Fruit fly (Drosophila melanogaster) whole organism, embryonic: Measurements from ENCODE around the gene Idgf3.

Source experiments
- Ada2b ChIP-seq: fragments of 200-800 bp; sonication (Bioruptor generic); IDR thresholded peaks from 2 replicates; pipeline ENCODE4 v1.3.6; 2022; ENCODE audit warnings: missing biosample characterization, missing genetic modification characterization
- Atf-2 ChIP-seq: fragments of 200-800 bp; sonication (Bioruptor generic); optimal IDR thresholded peaks from 2 replicates; lab custom pipeline; 2016; ENCODE audit warnings: missing biosample characterization, missing genetic modification characterization
- CG10431 ChIP-seq: fragments of 200-800 bp; sonication (Bioruptor generic); optimal IDR thresholded peaks from 3 replicates; lab custom pipeline; 2018; ENCODE audit warnings: missing biosample characterization, mild to moderate bottlenecking, missing genetic modification characterization
- CG10979 ChIP-seq: fragments of 200-800 bp; sonication (Bioruptor generic); optimal IDR thresholded peaks from 2 replicates; lab custom pipeline; 2018; ENCODE audit warnings: missing biosample characterization, mild to moderate bottlenecking, missing genetic modification characterization, moderate library complexity
- CG12236 ChIP-seq: fragments of 200-800 bp; sonication (Bioruptor generic); optimal IDR thresholded peaks from 2 replicates; lab custom pipeline; 2016; ENCODE audit warnings: missing biosample characterization, missing genetic modification characterization
- CG12299 ChIP-seq: fragments of 200-800 bp; sonication (Bioruptor generic); optimal IDR thresholded peaks from 2 replicates; lab custom pipeline; 2018; ENCODE audit warnings: missing biosample characterization, mild to moderate bottlenecking, missing genetic modification characterization
- CG13287 ChIP-seq: fragments of 200-800 bp; sonication (Bioruptor generic); IDR thresholded peaks from 2 replicates; pipeline ENCODE4 v1.3.6; 2022; ENCODE audit warnings: missing biosample characterization, missing genetic modification characterization; ENCODE audit not compliant: partially characterized antibody
- CG14710 ChIP-seq: fragments of 200-800 bp; sonication (Bioruptor generic); optimal IDR thresholded peaks from 3 replicates; lab custom pipeline; 2019; ENCODE audit warnings: missing biosample characterization, mild to moderate bottlenecking, missing genetic modification characterization, moderate library complexity
- CG18476 ChIP-seq: fragments of 200-800 bp; sonication (Bioruptor generic); optimal IDR thresholded peaks from 2 replicates; lab custom pipeline; 2016; ENCODE audit warnings: missing biosample characterization, mild to moderate bottlenecking, missing genetic modification characterization
- CG2678 ChIP-seq: fragments of 200-800 bp; sonication (Bioruptor generic); optimal IDR thresholded peaks from 3 replicates; lab custom pipeline; 2019; ENCODE audit warnings: missing biosample characterization, mild to moderate bottlenecking, missing genetic modification characterization, moderate library complexity
- CG33557 ChIP-seq: fragments of 200-800 bp; sonication (Bioruptor generic); optimal IDR thresholded peaks from 2 replicates; lab custom pipeline; 2019; ENCODE audit warnings: missing biosample characterization, mild to moderate bottlenecking, missing genetic modification characterization, moderate library complexity
- CG8924 ChIP-seq: fragments of 200-800 bp; optimal IDR thresholded peaks from 3 replicates; lab custom pipeline; 2019; ENCODE audit warnings: missing biosample characterization, mild to moderate bottlenecking, missing genetic modification characterization, moderate library complexity
- E2f1 ChIP-seq: fragments of 200-800 bp; sonication (Bioruptor generic); IDR thresholded peaks from 2 replicates; pipeline ENCODE4 v1.3.6; 2022; ENCODE audit warnings: missing biosample characterization, missing genetic modification characterization
- Fer1 ChIP-seq: fragments of 200-800 bp; sonication (Bioruptor generic); optimal IDR thresholded peaks from 2 replicates; lab custom pipeline; 2017; ENCODE audit warnings: missing biosample characterization, mild to moderate bottlenecking, missing genetic modification characterization
- Fer2 ChIP-seq: fragments of 200-800 bp; sonication (Bioruptor generic); optimal IDR thresholded peaks from 2 replicates; lab custom pipeline; 2018; ENCODE audit warnings: missing biosample characterization, mild to moderate bottlenecking, missing genetic modification characterization, moderate library complexity
- GATAe ChIP-seq: fragments of 200-800 bp; sonication (Bioruptor generic); conservative IDR thresholded peaks from 2 replicates; pipeline ENCODE4 v1.3.6; 2022; ENCODE audit warnings: missing biosample characterization, missing genetic modification characterization
- HLH54F ChIP-seq: fragments of 200-800 bp; sonication (Bioruptor generic); optimal IDR thresholded peaks from 3 replicates; lab custom pipeline; 2016; ENCODE audit warnings: missing biosample characterization, missing genetic modification characterization
- Sry-β ChIP-seq: fragments of 200-800 bp; sonication (Bioruptor generic); optimal IDR thresholded peaks from 2 replicates; lab custom pipeline; 2018; ENCODE audit warnings: missing biosample characterization, mild to moderate bottlenecking, missing genetic modification characterization, moderate library complexity
- Taf1 ChIP-seq: fragments of 200-800 bp; sonication (Bioruptor generic); IDR thresholded peaks from 2 replicates; pipeline ENCODE4 v1.3.6; 2022; ENCODE audit warnings: missing biosample characterization, missing genetic modification characterization
- abd-A ChIP-seq: fragments of 200-800 bp; sonication (Bioruptor generic); optimal IDR thresholded peaks from 3 replicates; lab custom pipeline; 2019; ENCODE audit warnings: missing biosample characterization, mild to moderate bottlenecking, missing genetic modification characterization, moderate library complexity
- ac ChIP-seq: fragments of 200-800 bp; sonication (Bioruptor generic); optimal IDR thresholded peaks from 3 replicates; lab custom pipeline; 2017; ENCODE audit warnings: missing biosample characterization, mild to moderate bottlenecking, missing genetic modification characterization
- aop ChIP-seq: fragments of 200-800 bp; sonication (Bioruptor generic); IDR thresholded peaks from 2 replicates; pipeline ENCODE4 v1.3.6; 2022; ENCODE audit warnings: missing biosample characterization, missing genetic modification characterization
- ase ChIP-seq: fragments of 200-800 bp; sonication (Bioruptor generic); IDR thresholded peaks from 3 replicates; pipeline ENCODE4 v1.3.6; 2022; ENCODE audit warnings: missing biosample characterization, missing genetic modification characterization
- az2 ChIP-seq: fragments of 200-800 bp; sonication (Bioruptor generic); optimal IDR thresholded peaks from 3 replicates; lab custom pipeline; 2016; ENCODE audit warnings: missing biosample characterization, missing genetic modification characterization
- br ChIP-seq: fragments of >200 bp; optimal IDR thresholded peaks from 2 replicates; lab custom pipeline; 2017
- ci ChIP-seq: fragments of 200-800 bp; sonication (Bioruptor generic); IDR thresholded peaks from 3 replicates; pipeline ENCODE4 v1.3.6; 2022; ENCODE audit warnings: missing biosample characterization, missing genetic modification characterization
- corto ChIP-seq: fragments of 200-800 bp; sonication (Bioruptor generic); optimal IDR thresholded peaks from 2 replicates; lab custom pipeline; 2016; ENCODE audit warnings: missing biosample characterization, mild to moderate bottlenecking, missing genetic modification characterization, moderate library complexity
- fd3F ChIP-seq: fragments of 200-800 bp; sonication (Bioruptor generic); optimal IDR thresholded peaks from 2 replicates; lab custom pipeline; 2018; ENCODE audit warnings: missing biosample characterization, mild to moderate bottlenecking, missing genetic modification characterization, moderate library complexity
- gcm ChIP-seq: fragments of 200-800 bp; sonication (Bioruptor generic); optimal IDR thresholded peaks from 2 replicates; lab custom pipeline; 2019; ENCODE audit warnings: missing biosample characterization, mild to moderate bottlenecking, missing genetic modification characterization, moderate library complexity
- grn ChIP-seq: fragments of 200-800 bp; sonication (Bioruptor generic); optimal IDR thresholded peaks from 3 replicates; lab custom pipeline; 2017; ENCODE audit warnings: missing biosample characterization, missing genetic modification characterization
- lbe ChIP-seq: fragments of 200-800 bp; sonication (Bioruptor generic); optimal IDR thresholded peaks from 2 replicates; lab custom pipeline; 2016; ENCODE audit warnings: missing biosample characterization, mild to moderate bottlenecking, missing genetic modification characterization
- lola ChIP-seq, 3 experiments: fragments of >200 bp in 2 of 3; fragments of 200-800 bp in 1 of 3; sonication (Bioruptor generic) in 1 of 3; optimal IDR thresholded peaks; 2 replicates each; lab custom pipeline; 2017 to 2019; ENCODE audit warnings: missing biosample characterization in 3 of 3, missing genetic modification characterization in 3 of 3, mild to moderate bottlenecking in 1 of 3, moderate library complexity in 1 of 3
- mirr ChIP-seq: fragments of 200-800 bp; sonication (Bioruptor generic); optimal IDR thresholded peaks from 3 replicates; lab custom pipeline; 2018; ENCODE audit warnings: missing biosample characterization, mild to moderate bottlenecking, missing genetic modification characterization
- nerfin-1 ChIP-seq: fragments of 200-800 bp; sonication (Bioruptor generic); optimal IDR thresholded peaks from 3 replicates; lab custom pipeline; 2019; ENCODE audit warnings: missing biosample characterization, mild to moderate bottlenecking, missing genetic modification characterization, moderate library complexity
- pan ChIP-seq, 4 experiments: fragments of >200 bp in 3 of 4; fragments of 200-800 bp in 1 of 4; sonication (Bioruptor generic) in 1 of 4; optimal IDR thresholded peaks in 3 of 4; IDR thresholded peaks in 1 of 4; 2 replicates each; pipeline versions ENCODE4 v1.3.6 to Lab custom; 2017 to 2022; ENCODE audit warnings: missing biosample characterization in 2 of 4, missing genetic modification characterization in 2 of 4, mixed read lengths in 1 of 4
- peb ChIP-seq: fragments of 200-800 bp; sonication (Bioruptor generic); IDR thresholded peaks from 2 replicates; pipeline ENCODE4 v1.3.6; 2022; ENCODE audit warnings: missing biosample characterization, missing genetic modification characterization
- sc ChIP-seq, 3 experiments: fragments of >200 bp in 2 of 3; fragments of 200-800 bp in 1 of 3; sonication (Bioruptor generic) in 1 of 3; optimal IDR thresholded peaks; 2 replicates in 2 of 3; 3 replicates in 1 of 3; lab custom pipeline; 2017; ENCODE audit warnings: mild to moderate bottlenecking in 1 of 3, missing biosample characterization in 1 of 3, missing genetic modification characterization in 1 of 3, missing genetic modification reagents in 1 of 3
- sna ChIP-seq: fragments of 200-800 bp; sonication (Bioruptor generic); IDR thresholded peaks from 2 replicates; pipeline ENCODE4 v1.3.6; 2022; ENCODE audit warnings: missing biosample characterization, missing genetic modification characterization; ENCODE audit not compliant: partially characterized antibody
- so ChIP-seq: fragments of 200-800 bp; sonication (Bioruptor generic); IDR thresholded peaks from 3 replicates; pipeline ENCODE4 v1.3.6; 2022; ENCODE audit warnings: missing biosample characterization, missing genetic modification characterization
- sqz ChIP-seq: fragments of 200-800 bp; sonication (Bioruptor generic); optimal IDR thresholded peaks from 3 replicates; lab custom pipeline; 2018; ENCODE audit warnings: missing biosample characterization, mild to moderate bottlenecking, missing genetic modification characterization
- ssp ChIP-seq: fragments of 200-800 bp; sonication (Bioruptor generic); IDR thresholded peaks from 2 replicates; pipeline ENCODE4 v1.3.6; 2022; ENCODE audit warnings: missing biosample characterization, missing genetic modification characterization
- tio ChIP-seq: fragments of 200-800 bp; sonication (Bioruptor generic); optimal IDR thresholded peaks from 2 replicates; lab custom pipeline; 2017; ENCODE audit warnings: missing biosample characterization, missing genetic modification characterization, inconsistent platforms
- tx ChIP-seq: fragments of 200-800 bp; sonication (Bioruptor generic); optimal IDR thresholded peaks from 2 replicates; lab custom pipeline; 2016; ENCODE audit warnings: missing biosample characterization, missing genetic modification characterization
- usp ChIP-seq: fragments of >200 bp; optimal IDR thresholded peaks from 2 replicates; lab custom pipeline; 2017; ENCODE audit warnings: missing biosample characterization, missing genetic modification characterization
- vfl ChIP-seq: fragments of 200-800 bp; sonication (Bioruptor generic); optimal IDR thresholded peaks from 2 replicates; lab custom pipeline; 2016; ENCODE audit warnings: missing biosample characterization, missing genetic modification characterization
- wek ChIP-seq: fragments of 200-800 bp; sonication (Bioruptor generic); optimal IDR thresholded peaks from 3 replicates; lab custom pipeline; 2018; ENCODE audit warnings: missing biosample characterization, mild to moderate bottlenecking, missing genetic modification characterization, moderate library complexity
- z ChIP-seq: fragments of 200-800 bp; sonication (Bioruptor generic); IDR thresholded peaks from 3 replicates; pipeline ENCODE4 v1.3.6; 2022; ENCODE audit warnings: missing biosample characterization, missing genetic modification characterization
- zf30C ChIP-seq: fragments of 200-800 bp; sonication (Bioruptor generic); optimal IDR thresholded peaks from 3 replicates; lab custom pipeline; 2018; ENCODE audit warnings: missing biosample characterization, mild to moderate bottlenecking, missing genetic modification characterization

Gene Idgf3

dm6 chr2L:16492617-16493203 is 42.0 kb downstream of the Idgf3 start (continued):
- TF ChIP-seq ase (GFP tag; lab: Robert Waterston, UW) (peak; percentile 59; the same call in 1 of the 3 replicates), nerfin-1 (peak; percentile 67), ssp (peak; percentile 62), abd-A (tag; lab: Kevin White, UChicago) (peak; percentile 21), mirr (GFP tag; lab: Kevin White, UChicago) (no peak), fd3F (GFP tag; lab: Kevin White, UChicago) (peak; percentile 74), peb (GFP tag; lab: Robert Waterston, UW) (peak; percentile 65), wek (GFP tag; lab: Kevin White, UChicago) (peak; percentile 43), CG33557 (peak; percentile 76), CG14710 (tag; lab: Kevin White, UChicago) (peak; percentile 73), CG10979 (peak; percentile 83), CG18476 (GFP tag; lab: Kevin White, UChicago) (peak; percentile 63), vfl (no peak), ac (GFP tag; lab: Kevin White, UChicago) (peak; percentile 42), tio (GFP tag; lab: Kevin White, UChicago) (peak; percentile 66), lbe (GFP tag; lab: Kevin White, UChicago) (peak; percentile 83), ci (GFP tag; lab: Robert Waterston, UW) (peak; percentile 86), grn (GFP tag; lab: Kevin White, UChicago) (peak; percentile 28), E2f1 (GFP tag; lab: Robert Waterston, UW) (peak; percentile 76), br (lab: Kevin White, UChicago) (no peak), HLH54F (peak; percentile 44), GATAe (GFP tag; lab: Robert Waterston, UW) (no peak; the same call in 1 of the 2 replicates), pan (optimal IDR thresholded peaks at IDR 0.05; lab: Kevin White, UChicago) (no peak), pan (GFP tag; optimal IDR thresholded peaks at IDR 0.05 in 1 of 2, IDR thresholded peaks at IDR 0.05 in 1 of 2) (peak in 1 of 2 experiments; percentile 79), Fer1 (GFP tag; lab: Kevin White, UChicago) (peak; percentile 78), corto (GFP tag; lab: Kevin White, UChicago) (peak; percentile 75), gcm (GFP tag; lab: Kevin White, UChicago) (peak; percentile 80), CG8924 (tag; lab: Kevin White, UChicago) (peak; percentile 87), Taf1 (GFP tag; lab: Robert Waterston, UW) (peak; percentile 56; the same call in 1 of the 2 replicates), Sry-β (GFP tag; lab: Kevin White, UChicago) (no peak), sna (GFP tag; lab: Robert Waterston, UW) (no peak), aop (GFP tag; lab: Robert Waterston, UW) (no peak), CG10431 (GFP tag; lab: Kevin White, UChicago) (peak; percentile 41), usp (no peak), Ada2b (GFP tag; lab: Robert Waterston, UW) (peak; percentile 65; the same call in 1 of the 2 replicates), sqz (peak; percentile 63), CG12236 (GFP tag; lab: Kevin White, UChicago) (peak; percentile 26), z (no peak), CG12299 (tag; lab: Kevin White, UChicago) (peak; percentile 70), sc (optimal IDR thresholded peaks at IDR 0.05; lab: Kevin White, UChicago) (no peak), sc (GFP tag; optimal IDR thresholded peaks at IDR 0.05; lab: Kevin White, UChicago) (peak; percentile 51), CG2678 (peak; percentile 87), tx (GFP tag; lab: Kevin White, UChicago) (peak; percentile 49), az2 (GFP tag; lab: Kevin White, UChicago) (peak; percentile 83), Atf-2 (GFP tag; lab: Kevin White, UChicago) (peak; percentile 54), so (GFP tag; lab: Robert Waterston, UW) (peak; percentile 53; the same call in 1 of the 3 replicates), zf30C (no peak), lola (GFP tag; optimal IDR thresholded peaks at IDR 0.05; lab: Kevin White, UChicago) (peak in 1 of 3 experiments; percentile 81), CG13287 (GFP tag; lab: Robert Waterston, UW) (no peak), Fer2 (tag; lab: Kevin White, UChicago) (peak; percentile 58)
